Worm (Caenorhabditis elegans): ENCODE results near the gene cutl-15.

The cutl-15 gene

ce11 chrII:8931405-8932149 lies 15.9 kb downstream of the cutl-15 start (continued):
- TF ChIP-seq egl-27 (tag; optimal IDR thresholded peaks at IDR 0.05) (no peak), hif-1 (tag; optimal IDR thresholded peaks at IDR 0.05) (peak; percentile 13 to 99), jun-1 (tag; optimal IDR thresholded peaks at IDR 0.05) (no peak), ceh-62 (tag; optimal IDR thresholded peaks at IDR 0.05) (no peak), mdl-1 (tag; optimal IDR thresholded peaks at IDR 0.05) (peak in 1 of 2 experiments; percentile 61), mdt-29 (GFP tag; IDR thresholded peaks at IDR 0.05) (no peak), hlh-30 (tag; optimal IDR thresholded peaks at IDR 0.05; ENCODE audit: insufficient read depth) (peak; percentile 76), nhr-6 (tag; optimal IDR thresholded peaks at IDR 0.05) (no peak), cey-2 (tag; optimal IDR thresholded peaks at IDR 0.05; ENCODE audit: borderline replicate concordance, insufficient read depth) (no peak), nhr-102 (tag; optimal IDR thresholded peaks at IDR 0.05) (no peak), sdz-12 (GFP tag; optimal IDR thresholded peaks at IDR 0.05) (no peak), duxl-1 (tag; optimal IDR thresholded peaks at IDR 0.05; ENCODE audit: poor library complexity) (no peak), php-3 (GFP tag; IDR thresholded peaks at IDR 0.05) (no peak), fkh-10 (GFP tag; optimal IDR thresholded peaks at IDR 0.05) (no peak), Y105C5A.15 (GFP tag; IDR thresholded peaks at IDR 0.05) (no peak), lim-7 (GFP tag; IDR thresholded peaks at IDR 0.05) (no peak), ceh-28 (tag; optimal IDR thresholded peaks at IDR 0.05) (no peak), mes-2 (tag; optimal IDR thresholded peaks at IDR 0.05; ENCODE audit: poor library complexity, severe bottlenecking) (peak; percentile 15), mep-1 (tag; optimal IDR thresholded peaks at IDR 0.05) (no peak), lin-38 (GFP tag; IDR thresholded peaks at IDR 0.05) (no peak), ceh-20 (GFP tag; IDR thresholded peaks at IDR 0.05) (no peak), lin-1 (GFP tag; IDR thresholded peaks at IDR 0.05) (no peak), lin-29 (GFP tag; IDR thresholded peaks at IDR 0.05) (no peak), Y5F2A.4 (GFP tag; optimal IDR thresholded peaks at IDR 0.05) (no peak), dmd-6 (GFP tag; IDR thresholded peaks at IDR 0.05) (no peak), ztf-7 (tag; optimal IDR thresholded peaks at IDR 0.05) (no peak), zfp-3 (GFP tag; conservative IDR thresholded peaks at IDR 0.05) (no peak), unc-39 (tag; optimal IDR thresholded peaks at IDR 0.05) (no peak), ZK337.2 (GFP tag; IDR thresholded peaks at IDR 0.05) (no peak), F26F4.8 (GFP tag; conservative IDR thresholded peaks at IDR 0.05) (0 out of 2 replicates have a peak, but pooled peaks have one; percentile 11), gei-8 (GFP tag; optimal IDR thresholded peaks at IDR 0.05) (no peak), pqm-1 (tag; optimal IDR thresholded peaks at IDR 0.05) (no peak), ceh-32 (tag; optimal IDR thresholded peaks at IDR 0.05; ENCODE audit: poor library complexity) (no peak), zip-11 (GFP tag; IDR thresholded peaks at IDR 0.05) (no peak), mxl-3 (GFP tag; optimal IDR thresholded peaks at IDR 0.05) (no peak), zag-1 (tag; optimal IDR thresholded peaks at IDR 0.05) (no peak), ceh-82 (tag; optimal IDR thresholded peaks at IDR 0.05) (no peak), aly-2 (tag; optimal IDR thresholded peaks at IDR 0.05) (no peak), nhr-42 (GFP tag; IDR thresholded peaks at IDR 0.05) (no peak), spr-3 (GFP tag; optimal IDR thresholded peaks at IDR 0.05) (no peak), egl-43 (GFP tag; IDR thresholded peaks at IDR 0.05) (0 out of 2 replicates have a peak, but pooled peaks have one; percentile 3), daf-19 (GFP tag; conservative IDR thresholded peaks at IDR 0.05) (no peak), dmd-9 (GFP tag; IDR thresholded peaks at IDR 0.05) (no peak), daf-12 (tag; optimal IDR thresholded peaks at IDR 0.05) (no peak), arid-1 (GFP tag; conservative IDR thresholded peaks at IDR 0.05) (0 out of 2 replicates have a peak, but pooled peaks have one; percentile 6), mxl-2 (GFP tag; conservative IDR thresholded peaks at IDR 0.05) (no peak), tra-1 (GFP tag; IDR thresholded peaks at IDR 0.05) (no peak), attf-4 (tag; optimal IDR thresholded peaks at IDR 0.05) (no peak), T26A8.4 (GFP tag; IDR thresholded peaks at IDR 0.05) (no peak), hmg-1.1 (GFP tag; IDR thresholded peaks at IDR 0.05) (no peak; the same call in 1 of the 2 replicates)

Data from whole organism, L4 larva.